Worm (Caenorhabditis elegans): ENCODE results near the gene nex-3.

nex-3 gene

ce11 chrIII:4434294-4434781 lies 7.5 kb upstream of the nex-3 start, which contains the start of gene C28A5.1:
TSS of gene C28A5.1 (minus strand) at chrIII:4434344.
- peak; percentile 27 for TF ChIP-seq ceh-63 (GFP tag; optimal IDR thresholded peaks at IDR 0.05)
- TF ChIP-seq nhr-19 (GFP tag; conservative IDR thresholded peaks at IDR 0.05), result no peak
- TF ChIP-seq tbx-2 (tag; optimal IDR thresholded peaks at IDR 0.05), result no peak
- no peak for TF ChIP-seq rnt-1 (tag; optimal IDR thresholded peaks at IDR 0.05)
- TF ChIP-seq sptf-1 (tag; optimal IDR thresholded peaks at IDR 0.05), result no peak
- no peak for TF ChIP-seq ztf-4 (tag; optimal IDR thresholded peaks at IDR 0.05)
- TF ChIP-seq unc-62 (GFP tag; optimal IDR thresholded peaks at IDR 0.05), result no peak
- TF ChIP-seq lin-39 (tag; optimal IDR thresholded peaks at IDR 0.05), result no peak
- TF ChIP-seq ces-1 (GFP tag; optimal IDR thresholded peaks at IDR 0.05), result no peak

DNA sequence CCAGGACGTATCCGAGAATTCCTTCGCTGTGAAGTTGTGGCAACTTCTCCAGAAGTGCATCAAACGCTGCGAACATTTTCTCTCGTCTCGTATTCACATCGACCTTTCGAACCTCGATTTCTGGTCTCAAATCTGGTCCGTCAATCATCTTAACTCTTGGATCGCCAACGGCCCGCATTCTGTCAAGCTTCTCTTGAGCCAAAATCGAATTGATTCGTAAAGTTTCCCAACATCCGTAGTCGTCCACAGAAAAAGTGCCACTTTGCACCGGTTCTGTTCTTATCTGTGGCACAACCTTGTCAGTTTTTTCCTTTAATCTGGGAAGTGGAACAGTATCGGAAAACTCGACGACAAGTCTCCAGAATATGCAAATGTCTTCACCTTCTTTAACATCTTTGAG lies 6.6 kb upstream of the nex-3 start:
- no peak for TF ChIP-seq efl-1 (optimal IDR thresholded peaks at IDR 0.05)
- TF ChIP-seq efl-1 (GFP tag; optimal IDR thresholded peaks at IDR 0.05 in 1 of 2), result peak in 1 of 2 experiments; percentile 59
- no peak for TF ChIP-seq xbp-1 (tag; optimal IDR thresholded peaks at IDR 0.05)

ce11 chrIII:4439493-4439983 lies 2.3 kb upstream of the nex-3 start, which contains the start of gene C28A5.2:
TSS of gene C28A5.2 (minus strand) at chrIII:4439543.
- TF ChIP-seq dpl-1 (GFP tag; optimal IDR thresholded peaks at IDR 0.05), result no peak
- no peak for TF ChIP-seq efl-1 (optimal IDR thresholded peaks at IDR 0.05)
- TF ChIP-seq efl-1 (GFP tag; optimal IDR thresholded peaks at IDR 0.05 in 1 of 2), result peak in 1 of 2 experiments; percentile 29

ce11 chrIII:4444492-4444891 lies 2.6 kb downstream of the nex-3 start:
- TF ChIP-seq lin-39 (tag; optimal IDR thresholded peaks at IDR 0.05) (no peak), efl-1 (optimal IDR thresholded peaks at IDR 0.05) (no peak), efl-1 (GFP tag; optimal IDR thresholded peaks at IDR 0.05 in 1 of 2) (peak in 1 of 2 experiments; percentile 43)

- TF ChIP-seq Y116A8C.19 (tag; optimal IDR thresholded peaks at IDR 0.05; ENCODE audit: borderline replicate concordance) (no peak), lsy-2 (tag; optimal IDR thresholded peaks at IDR 0.05) (no peak), unc-30 (tag; optimal IDR thresholded peaks at IDR 0.05) (no peak), elt-3 (tag; optimal IDR thresholded peaks at IDR 0.05) (no peak), ztf-4 (tag; optimal IDR thresholded peaks at IDR 0.05) (no peak), zag-1 (tag; optimal IDR thresholded peaks at IDR 0.05) (no peak), nhr-85 (tag) (no peak)
Observed at ce11 chrIII:4448029-4448428, 6.1 kb downstream of the nex-3 start.

ce11 chrIII:4449357-4449756 lies 7.5 kb downstream of the nex-3 start:
- TF ChIP-seq egl-13 (tag; optimal IDR thresholded peaks at IDR 0.05) (no peak), nhr-90 (tag; optimal IDR thresholded peaks at IDR 0.05; ENCODE audit: poor library complexity) (no peak), dsc-1 (tag; optimal IDR thresholded peaks at IDR 0.05) (no peak), Y116A8C.19 (tag; optimal IDR thresholded peaks at IDR 0.05; ENCODE audit: borderline replicate concordance) (no peak), rnt-1 (tag; optimal IDR thresholded peaks at IDR 0.05) (peak; percentile 30), hlh-17 (GFP tag; optimal IDR thresholded peaks at IDR 0.05; ENCODE audit: borderline replicate concordance) (no peak), dpl-1 (GFP tag; optimal IDR thresholded peaks at IDR 0.05) (no peak), snu-23 (GFP tag; optimal IDR thresholded peaks at IDR 0.05) (peak; percentile 13), lir-3 (tag; optimal IDR thresholded peaks at IDR 0.05; ENCODE audit: poor library complexity) (no peak), lin-13 (GFP tag; optimal IDR thresholded peaks at IDR 0.05) (no peak), ets-5 (GFP tag; IDR thresholded peaks at IDR 0.05) (no peak), pax-3 (tag; optimal IDR thresholded peaks at IDR 0.05) (no peak), mdl-1 (tag; optimal IDR thresholded peaks at IDR 0.05) (no peak), efl-3 (GFP tag; optimal IDR thresholded peaks at IDR 0.05) (no peak), unc-62 (GFP tag; optimal IDR thresholded peaks at IDR 0.05) (no peak), efl-1 (optimal IDR thresholded peaks at IDR 0.05) (peak in 1 of 2 experiments; percentile 14), efl-1 (GFP tag; optimal IDR thresholded peaks at IDR 0.05 in 1 of 2) (no peak), nhr-11 (tag; optimal IDR thresholded peaks at IDR 0.05) (no peak), lsy-2 (tag; optimal IDR thresholded peaks at IDR 0.05) (peak in 1 of 2 experiments; percentile 35), irx-1 (tag; optimal IDR thresholded peaks at IDR 0.05) (no peak), sptf-1 (tag; optimal IDR thresholded peaks at IDR 0.05) (no peak), nhr-85 (tag) (peak; percentile 60), vab-15 (tag; optimal IDR thresholded peaks at IDR 0.05) (no peak), nhr-237 (tag; optimal IDR thresholded peaks at IDR 0.05) (no peak), mef-2 (tag; optimal IDR thresholded peaks at IDR 0.05) (no peak), jun-1 (tag; optimal IDR thresholded peaks at IDR 0.05) (no peak), lin-35 (GFP tag; optimal IDR thresholded peaks at IDR 0.05) (peak in 1 of 2 experiments; percentile 34), unc-98 (GFP tag; IDR thresholded peaks at IDR 0.05) (no peak), fos-1 (tag; optimal IDR thresholded peaks at IDR 0.05) (no peak), snpc-4 (tag; optimal IDR thresholded peaks at IDR 0.05) (no peak)

Data from whole organism, L1 larva.